Worm (Caenorhabditis elegans) whole organism, late embryonic: Measurements from ENCODE around the gene str-146.

ENCODE experiments used
- ama-1 ChIP-seq: fragments of 150-350 bp; optimal IDR thresholded peaks from 2 replicates; lab custom pipeline; 2014
- ceh-2 ChIP-seq: sonication (generic microtip); optimal IDR thresholded peaks from 2 replicates; lab custom pipeline; 2016; ENCODE audit warnings: missing genotype, missing genetic modification characterization, missing compliant biosample characterization
- dmd-4 ChIP-seq: sonication (generic microtip); optimal IDR thresholded peaks from 2 replicates; lab custom pipeline; 2016; ENCODE audit warnings: borderline replicate concordance, missing genetic modification characterization, missing compliant biosample characterization
- fkh-10 ChIP-seq: fragments of 150-350 bp; optimal IDR thresholded peaks from 2 replicates; lab custom pipeline; 2014; ENCODE audit warnings: missing biosample characterization, missing genetic modification reagents, missing genetic modification characterization
- hlh-30 ChIP-seq: sonication (generic microtip); optimal IDR thresholded peaks from 2 replicates; lab custom pipeline; 2017; ENCODE audit warnings: antibody characterized with exemption, missing genetic modification characterization, missing compliant biosample characterization; ENCODE audit not compliant: insufficient read depth
- ref-2 ChIP-seq: sonication (generic microtip); optimal IDR thresholded peaks from 2 replicates; lab custom pipeline; 2016; ENCODE audit warnings: missing genetic modification characterization, missing compliant biosample characterization
- tbx-7 ChIP-seq: sonication (generic microtip); optimal IDR thresholded peaks from 2 replicates; lab custom pipeline; 2016; ENCODE audit warnings: missing genotype, missing genetic modification characterization, missing compliant biosample characterization
- ztf-16 ChIP-seq: sonication (generic microtip); optimal IDR thresholded peaks from 2 replicates; lab custom pipeline; 2017; ENCODE audit warnings: missing genetic modification characterization, missing compliant biosample characterization

DNA sequence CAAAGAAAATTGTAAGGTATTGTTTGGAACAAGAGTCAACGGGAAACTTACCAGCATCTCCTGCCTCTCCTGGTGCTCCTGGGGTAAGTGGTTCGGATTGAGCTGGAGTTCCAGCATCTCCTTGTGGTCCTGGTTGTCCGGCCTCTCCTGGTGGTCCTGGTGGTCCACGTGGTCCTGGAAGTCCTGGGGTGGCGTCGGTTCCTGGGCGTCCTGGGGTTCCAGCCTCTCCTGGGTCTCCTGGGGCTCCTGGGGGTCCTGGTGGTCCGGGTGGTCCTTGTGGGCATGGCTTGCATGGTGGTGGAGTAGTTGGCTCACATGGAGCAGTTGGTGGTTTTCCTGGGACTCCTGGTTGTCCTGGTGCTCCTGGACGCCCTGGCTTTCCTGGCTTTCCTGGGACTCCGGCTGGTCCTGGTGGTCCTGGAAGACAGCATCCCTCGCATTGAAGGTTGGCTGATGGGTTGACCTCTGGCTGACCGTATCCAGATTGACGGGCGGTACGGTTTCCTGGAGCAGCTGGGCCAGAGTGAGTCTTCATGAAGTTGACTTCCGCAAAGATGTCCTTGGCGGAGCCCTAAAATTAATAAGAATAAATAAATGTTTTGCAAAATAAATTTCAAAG lies 45.1 kb downstream of the str-146 start:
- TF ChIP-seq tbx-7 (tag; lab: Kevin White, UChicago): no peak
- no peak for TF ChIP-seq ztf-16 (tag; lab: Kevin White, UChicago)
- TF ChIP-seq hlh-30 (tag; lab: Kevin White, UChicago): no peak
- peak; percentile 14 for TF ChIP-seq dmd-4 (tag; lab: Kevin White, UChicago)
- TF ChIP-seq ama-1 (lab: Kevin White, UChicago): no peak
- TF ChIP-seq ceh-2 (tag; lab: Kevin White, UChicago): no peak
- TF ChIP-seq fkh-10 (GFP tag; lab: Kevin White, UChicago): no peak
- TF ChIP-seq ref-2 (tag; lab: Kevin White, UChicago): no peak
